Fruit fly (Drosophila melanogaster) whole organism, larva: ENCODE results near the gene VhaAC45RP.

Experiments used
- noc ChIP-seq: fragments of 200-800 bp; sonication (Bioruptor generic); optimal IDR thresholded peaks from 3 replicates; lab custom pipeline; 2019; ENCODE audit warnings: missing biosample characterization, mild to moderate bottlenecking, missing genetic modification characterization, moderate library complexity

The VhaAC45RP gene

DNA sequence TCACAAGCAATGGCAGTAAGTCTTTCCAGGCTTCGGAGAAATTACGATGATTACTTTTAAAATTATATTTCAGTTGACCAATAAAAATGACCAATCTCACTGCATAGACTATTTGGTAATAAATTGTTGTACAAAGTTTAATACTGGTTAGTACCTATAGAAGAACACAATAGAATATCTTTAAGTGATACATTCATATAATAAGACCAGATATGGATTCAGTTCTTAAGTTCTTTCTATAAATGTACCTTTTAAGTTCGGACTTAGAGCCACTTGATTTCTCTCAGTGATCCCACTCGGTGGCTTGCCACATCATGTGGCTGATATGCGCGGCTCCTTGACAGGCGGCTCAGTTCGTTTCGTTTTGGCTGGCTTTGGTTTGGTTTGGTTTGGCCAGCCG is 3.0 kb downstream of the VhaAC45RP start:
- no peak for TF ChIP-seq noc

DNA sequence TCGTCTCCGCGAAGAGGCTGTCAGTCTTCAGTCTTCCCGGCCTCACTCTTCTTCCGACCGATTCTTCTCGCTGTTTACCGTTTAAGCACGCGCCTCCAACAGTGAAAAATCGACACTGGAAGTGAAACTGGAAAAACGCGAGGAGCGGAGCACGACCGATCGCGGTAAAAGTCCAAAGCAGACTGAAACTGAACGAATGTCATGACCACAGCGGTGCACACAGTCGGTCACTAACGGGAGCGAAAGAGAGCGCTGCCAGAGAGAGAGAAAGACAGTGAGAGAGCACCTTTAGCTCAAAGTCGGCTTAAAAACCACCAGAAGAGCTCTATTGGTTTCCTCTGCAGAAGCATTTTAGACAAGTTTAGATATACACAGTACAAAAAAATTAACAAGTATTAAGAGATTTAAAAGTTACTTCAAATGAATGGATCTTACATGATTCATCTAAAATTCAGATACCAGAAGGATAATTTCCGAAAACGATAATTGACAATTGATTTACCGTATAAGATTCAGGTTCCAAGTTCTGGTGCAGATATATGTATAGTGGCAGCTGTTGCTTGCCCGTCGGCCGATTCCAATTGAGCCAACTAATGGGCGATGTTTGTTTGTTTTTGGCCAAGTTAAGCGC is 5.8 kb downstream of the VhaAC45RP start, which contains the start of gene CG11498:
Gene CG11498, minus strand, starts transcription at position 162 of the 631 bp plus-strand sequence.
- no peak for TF ChIP-seq noc

DNA sequence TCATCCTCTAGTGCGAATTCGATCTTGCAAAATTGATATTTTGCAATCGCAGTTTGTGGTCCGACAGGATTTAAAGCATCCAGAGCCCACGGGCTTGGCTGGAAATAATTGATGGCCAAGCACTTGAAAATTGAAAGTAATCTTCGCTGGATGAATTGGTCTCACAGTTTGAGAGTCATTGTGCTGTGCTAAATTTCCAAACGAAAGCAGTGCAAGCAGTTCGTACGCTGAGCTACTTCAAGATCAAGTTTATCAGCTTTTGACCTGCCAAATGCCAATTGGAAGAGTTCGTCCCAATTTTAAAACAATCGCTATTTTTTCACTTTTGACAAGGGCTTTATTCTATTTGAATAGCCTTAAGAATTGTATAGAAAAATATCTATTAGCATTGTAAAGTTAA is 12.4 kb downstream of the VhaAC45RP start:
- TF ChIP-seq noc: no peak

DNA sequence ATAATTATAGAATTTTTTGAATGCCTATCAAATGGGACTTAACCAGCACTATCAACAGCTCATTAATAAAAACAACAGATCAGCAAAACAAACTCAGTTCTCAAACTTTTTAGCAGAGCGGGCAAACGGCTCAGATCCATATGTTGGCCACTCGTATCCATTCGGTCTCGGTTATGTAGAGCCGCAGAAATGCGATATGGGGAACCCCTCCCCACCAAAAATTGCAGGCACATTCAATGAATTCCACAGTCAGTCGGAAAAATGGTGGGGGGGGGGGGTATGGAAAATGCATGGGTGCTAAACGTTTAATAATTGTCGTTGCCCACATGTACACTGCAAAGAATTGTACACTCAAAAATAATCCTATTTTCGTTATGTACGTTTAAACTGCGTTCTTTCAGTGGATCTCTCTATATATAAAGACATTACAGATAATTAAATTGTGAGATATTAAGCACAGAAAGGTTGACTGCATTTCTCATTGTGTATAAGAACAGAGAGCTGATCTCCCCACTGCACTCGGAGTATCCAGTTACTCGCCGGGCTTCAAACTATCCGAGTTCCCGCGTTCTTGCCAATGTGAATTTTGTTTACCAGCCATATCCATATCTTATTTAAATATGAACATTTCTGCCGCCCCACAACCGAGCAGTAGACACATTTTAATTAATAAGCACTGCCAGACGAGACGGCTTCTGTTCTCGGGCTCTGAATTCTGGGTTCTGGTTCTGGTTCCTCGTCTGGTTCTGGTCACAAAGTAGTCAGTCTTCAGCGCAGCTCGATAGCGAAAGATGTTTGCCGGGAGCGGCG is 14.7 kb downstream of the VhaAC45RP start, which contains the start of gene CG15529:
Gene CG15529, plus strand, starts transcription at position 760 of the 810 bp plus-strand sequence.
- no peak for TF ChIP-seq noc

DNA sequence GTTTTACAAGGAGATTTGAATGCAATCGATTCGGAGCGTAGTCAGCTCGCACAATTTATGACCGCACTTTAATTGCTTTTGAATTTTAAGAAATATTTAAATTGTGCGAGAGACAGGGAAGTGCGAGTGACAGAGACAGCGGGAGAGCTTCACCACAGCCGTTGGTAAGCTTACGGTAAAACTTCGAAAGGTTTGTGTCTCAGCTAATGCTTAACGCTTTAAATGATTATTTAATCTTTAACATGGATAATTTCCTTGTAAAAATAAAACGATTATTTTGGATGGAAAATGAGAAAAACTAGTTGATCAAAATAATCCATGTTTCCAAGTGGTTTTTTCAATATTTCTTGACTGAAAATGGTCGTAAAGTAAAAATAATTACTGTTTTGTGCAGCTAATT is 15.6 kb downstream of the VhaAC45RP start:
- TF ChIP-seq noc: no peak

DNA sequence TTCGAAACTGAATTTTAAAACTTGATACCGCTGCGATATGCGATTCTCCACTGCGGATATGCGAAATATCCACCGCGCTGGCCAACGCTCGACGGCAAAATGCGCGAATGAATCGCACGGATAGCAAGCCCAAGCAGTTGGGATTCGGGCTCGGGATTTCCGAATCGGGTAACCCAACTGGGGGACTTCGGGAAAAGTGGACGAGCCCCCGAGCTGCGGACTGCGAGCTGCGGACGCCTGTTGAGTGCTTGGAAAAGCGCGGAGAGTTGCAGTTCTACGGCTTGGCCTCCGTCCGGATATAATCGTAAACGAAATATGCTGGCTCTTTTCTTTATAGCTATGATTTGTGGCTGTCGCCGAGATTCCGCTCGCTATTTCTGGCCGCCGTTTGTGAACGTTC is 16.7 kb downstream of the VhaAC45RP start, which contains the start of gene AdoR:
Gene AdoR, minus strand, starts transcription at position 101 of the 400 bp plus-strand sequence.
- TF ChIP-seq noc: no peak

DNA sequence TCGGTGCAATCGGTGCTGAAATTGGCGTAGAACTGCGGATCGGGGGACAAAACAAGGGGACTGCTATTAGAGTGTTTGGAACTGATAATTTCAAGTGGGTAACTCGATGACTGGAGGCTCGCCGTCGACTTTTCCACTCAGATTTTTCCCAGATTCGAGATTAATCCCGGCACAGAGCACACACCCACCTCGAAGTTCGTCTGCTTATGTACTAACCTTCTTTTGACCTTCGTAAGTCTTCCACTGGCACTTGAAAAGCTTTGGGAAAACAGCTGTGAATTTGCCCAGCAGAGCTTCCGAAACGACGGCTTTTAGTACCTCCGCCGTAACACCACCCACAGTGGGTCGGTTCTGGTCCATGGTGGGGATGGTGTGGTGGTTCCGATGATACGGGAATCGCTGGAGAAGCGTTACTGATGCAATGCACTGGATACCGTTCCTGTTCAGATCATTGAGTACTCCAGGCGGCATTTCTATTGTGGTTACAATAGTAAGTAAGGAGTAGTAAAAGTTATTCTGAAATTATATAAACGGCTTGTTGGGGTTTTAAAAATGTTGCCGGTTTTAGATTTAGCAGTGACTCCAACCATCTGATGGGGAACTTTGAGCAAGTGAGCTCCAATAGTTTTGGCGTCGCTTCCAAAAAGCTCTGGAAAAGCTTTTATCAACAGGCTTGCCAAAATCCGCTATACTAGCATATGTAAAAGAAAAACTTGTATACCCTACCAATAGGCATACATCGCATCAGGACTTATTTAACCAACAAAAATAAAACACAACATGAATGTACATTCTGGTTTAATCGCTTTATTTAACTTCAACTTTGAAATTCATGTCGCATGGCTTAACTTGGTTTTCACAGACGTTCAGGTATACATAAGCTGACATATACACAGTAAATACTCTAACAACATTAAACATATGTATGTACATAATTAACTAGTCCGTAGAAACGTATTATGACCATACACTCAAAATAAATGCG is 31.9 kb downstream of the VhaAC45RP start, which contains the start of gene Tpi:
Gene Tpi, minus strand, starts transcription at position 537 of the 985 bp plus-strand sequence.
- peak; percentile 1 for TF ChIP-seq noc

DNA sequence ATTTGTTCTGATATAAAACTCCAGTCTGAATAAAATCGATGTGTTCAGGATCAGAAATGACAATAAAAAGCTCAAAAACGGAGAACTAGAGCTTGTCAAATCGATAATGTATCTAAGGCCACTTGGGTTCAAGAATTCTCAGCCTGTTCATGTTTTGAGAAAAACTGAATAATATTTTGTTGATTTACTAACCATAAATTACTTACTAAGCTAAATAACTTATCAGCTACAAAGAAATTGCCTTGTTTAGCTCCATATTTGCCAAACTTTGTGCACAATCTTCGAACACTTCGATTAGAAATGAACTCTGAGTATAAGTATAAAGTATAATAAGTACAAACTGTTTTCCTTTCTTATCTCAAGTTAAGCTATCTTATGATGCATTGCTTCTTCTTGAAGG is 33.9 kb downstream of the VhaAC45RP start, which contains the start of gene CG31029:
Gene CG31029, minus strand, starts transcription at position 101 of the 400 bp plus-strand sequence.
- TF ChIP-seq noc: no peak

DNA sequence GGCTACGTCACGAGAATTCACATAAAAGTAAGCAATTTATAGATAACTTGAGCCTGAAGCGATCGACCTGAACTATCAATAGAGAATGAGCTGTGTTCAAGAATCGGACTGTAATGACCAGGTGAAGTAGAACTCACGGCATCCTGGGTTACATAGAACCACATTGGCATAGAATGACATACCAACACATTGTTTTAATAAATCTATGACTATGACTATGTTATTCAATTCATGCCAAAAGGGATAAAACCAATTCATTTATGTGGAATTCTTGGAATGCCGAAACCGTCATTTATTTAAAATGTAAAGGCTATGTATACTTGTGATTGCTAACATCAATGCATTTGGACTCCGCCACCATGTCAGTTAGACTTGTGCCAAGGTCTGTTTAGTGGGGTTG is 37.2 kb downstream of the VhaAC45RP start, which contains the start of gene Ppi1:
Gene Ppi1, minus strand, starts transcription at position 101 of the 400 bp plus-strand sequence.
- TF ChIP-seq noc: no peak

DNA sequence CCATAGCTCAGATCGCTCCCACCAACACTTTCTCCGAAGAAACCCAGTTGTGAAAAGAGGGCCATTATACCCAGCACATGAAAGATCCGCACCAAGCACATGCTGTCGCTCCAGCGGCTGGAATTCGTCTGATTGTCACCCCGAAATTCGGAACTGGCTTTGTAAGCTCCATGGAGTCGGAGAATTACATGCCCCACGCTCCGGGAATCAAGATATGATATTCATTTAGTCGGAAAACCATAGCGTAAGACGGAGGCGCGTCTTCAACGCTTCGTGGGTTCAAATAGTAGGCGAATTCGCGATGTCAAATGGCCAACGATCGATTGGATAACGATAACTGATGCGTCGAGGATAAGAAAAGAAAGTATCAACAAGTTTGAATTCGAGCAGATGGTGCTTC is 41.6 kb downstream of the VhaAC45RP start, which contains the start of gene CG45073:
Gene CG45073, minus strand, starts transcription at position 101 of the 400 bp plus-strand sequence.
- TF ChIP-seq noc: no peak

DNA sequence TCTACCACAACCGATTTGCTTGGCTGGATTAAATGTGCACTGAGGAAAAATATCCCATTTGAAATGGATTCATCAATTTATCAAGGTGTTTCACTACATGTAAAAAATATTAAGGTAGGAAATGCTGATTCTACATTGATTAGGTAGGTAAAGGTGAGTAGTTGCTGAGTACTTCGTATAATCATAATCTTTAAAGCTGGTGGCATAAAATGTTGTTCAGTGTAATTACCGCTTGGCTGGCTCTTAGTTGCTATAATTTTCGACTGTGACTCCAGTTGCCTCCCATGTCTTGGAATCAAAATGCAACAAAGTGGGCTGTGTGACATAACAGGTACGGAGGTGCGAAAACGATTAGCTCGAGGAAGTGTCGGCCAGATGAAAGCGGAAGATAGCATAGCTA is 43.1 kb downstream of the VhaAC45RP start, which contains the start of gene CG45072:
Gene CG45072, minus strand, starts transcription at position 101 of the 400 bp plus-strand sequence.
- TF ChIP-seq noc: no peak

DNA sequence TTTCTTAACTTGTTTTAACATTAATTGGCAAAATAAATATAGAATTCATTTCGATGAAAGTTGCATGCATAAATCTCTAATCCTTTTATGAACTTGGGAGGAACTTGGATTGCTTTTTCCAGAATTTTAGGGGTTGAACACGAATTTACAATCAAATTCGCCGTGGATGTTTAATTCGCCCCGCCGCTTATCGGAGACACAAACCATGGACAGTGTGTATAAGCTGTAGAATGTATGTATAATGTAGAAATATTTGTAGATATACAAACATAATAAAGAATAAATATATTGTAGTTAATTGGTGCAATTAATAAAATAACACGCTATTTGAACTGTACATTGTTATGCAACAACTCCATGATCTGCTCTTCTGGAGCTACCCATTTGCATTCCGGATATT is 44.5 kb downstream of the VhaAC45RP start:
- no peak for TF ChIP-seq noc
